Worm (Caenorhabditis elegans): ENCODE results near the gene npp-22.
A peak's percentile ranks its signal among the peaks of the same experiment; 100 is the strongest.

npp-22 gene

DNA sequence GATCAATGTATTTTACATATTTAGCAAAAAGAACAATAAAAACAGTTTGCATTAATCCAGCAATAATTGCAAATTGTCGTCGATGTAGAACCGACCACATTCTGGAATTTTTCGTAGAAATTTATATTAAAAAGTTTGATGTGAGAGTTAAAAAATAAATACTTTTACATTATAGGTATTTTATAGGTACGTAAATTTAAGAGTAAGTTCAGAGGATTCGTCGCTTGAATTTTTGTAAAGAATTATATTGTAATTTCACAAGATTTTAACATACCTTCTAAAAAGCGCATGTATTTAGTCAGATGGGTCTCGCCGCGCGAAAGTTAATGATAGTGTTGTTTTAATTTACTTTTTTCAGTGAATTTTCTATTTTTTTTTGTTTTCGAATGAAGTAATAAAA, 3.2 kb downstream of the npp-22 start, which contains the start of gene rhr-2:
Gene rhr-2, minus strand, starts transcription at position 101 of the 400 bp plus-strand sequence.
- TF ChIP-seq tra-4 (tag; optimal IDR thresholded peaks at IDR 0.05) (no peak), pes-1 (GFP tag; IDR thresholded peaks at IDR 0.05) (no peak), ceh-13 (GFP tag; optimal IDR thresholded peaks at IDR 0.05) (no peak), tbx-37 (GFP tag; conservative IDR thresholded peaks at IDR 0.05) (no peak), ama-1 (optimal IDR thresholded peaks at IDR 0.05) (no peak), F13C5.2 (tag; optimal IDR thresholded peaks at IDR 0.05) (no peak), hmbx-1 (tag; optimal IDR thresholded peaks at IDR 0.05) (no peak), aly-1 (tag; optimal IDR thresholded peaks at IDR 0.05) (no peak), tbx-11 (GFP tag; IDR thresholded peaks at IDR 0.05) (no peak), ceh-36 (tag; optimal IDR thresholded peaks at IDR 0.05) (no peak), hnd-1 (tag; optimal IDR thresholded peaks at IDR 0.05) (no peak)

DNA sequence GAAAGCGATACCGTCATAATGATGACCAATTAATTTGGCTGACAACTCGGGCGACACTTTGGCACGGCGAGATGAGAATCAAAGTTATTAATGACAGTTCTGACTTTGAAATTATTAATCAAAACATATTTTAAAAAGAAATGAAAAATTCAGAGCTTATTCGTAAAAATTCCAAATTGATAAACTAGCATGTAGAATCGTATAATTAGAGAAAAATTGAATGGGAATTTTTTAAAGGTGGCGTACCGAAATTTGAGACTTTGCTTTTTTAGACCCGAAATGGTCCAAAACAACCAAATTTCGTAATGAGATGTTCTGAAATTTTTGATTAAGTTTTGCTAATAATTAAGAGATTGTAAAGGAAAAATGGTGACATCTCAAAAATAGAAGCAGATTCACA, 7.3 kb downstream of the npp-22 start, which contains the start of gene daf-11:
Gene daf-11, minus strand, starts transcription at position 101 of the 400 bp plus-strand sequence.
- TF ChIP-seq hmg-4 (GFP tag; optimal IDR thresholded peaks at IDR 0.05) (no peak), flt-1 (GFP tag; IDR thresholded peaks at IDR 0.05) (no peak), hmbx-1 (tag; optimal IDR thresholded peaks at IDR 0.05) (no peak), sea-1 (GFP tag; conservative IDR thresholded peaks at IDR 0.05) (no peak), scrt-1 (GFP tag; IDR thresholded peaks at IDR 0.05) (no peak), tbx-11 (GFP tag; IDR thresholded peaks at IDR 0.05) (no peak), F13C5.2 (tag; optimal IDR thresholded peaks at IDR 0.05) (no peak)

DNA sequence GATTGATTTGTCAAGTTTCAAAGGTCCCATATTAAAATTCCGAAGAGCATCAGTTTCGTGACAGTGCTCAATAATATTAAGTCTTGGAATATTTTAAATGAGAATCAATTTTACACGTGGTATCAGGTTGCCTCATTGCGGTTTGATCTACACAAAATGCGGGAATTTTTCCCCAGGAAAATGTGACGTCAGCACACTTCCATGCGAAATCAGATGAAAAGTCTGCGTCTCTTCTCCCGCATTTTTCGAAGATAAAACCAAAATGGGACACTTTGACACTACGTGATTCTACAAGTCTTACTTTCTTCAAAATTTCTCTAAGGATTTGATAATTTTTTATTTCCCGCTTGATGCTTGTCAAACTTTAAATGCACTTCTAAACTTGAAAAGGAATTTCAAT, 10.4 kb downstream of the npp-22 start:
- TF ChIP-seq pes-1 (GFP tag; IDR thresholded peaks at IDR 0.05): no peak
- TF ChIP-seq B0310.2 (tag; optimal IDR thresholded peaks at IDR 0.05): no peak
- TF ChIP-seq tbx-11 (GFP tag; IDR thresholded peaks at IDR 0.05): no peak
- no peak for TF ChIP-seq scrt-1 (GFP tag; IDR thresholded peaks at IDR 0.05)
- TF ChIP-seq hmg-4 (GFP tag; optimal IDR thresholded peaks at IDR 0.05): no peak
- no peak for TF ChIP-seq ceh-13 (GFP tag; optimal IDR thresholded peaks at IDR 0.05)
- no peak for TF ChIP-seq F13C5.2 (tag; optimal IDR thresholded peaks at IDR 0.05)
- TF ChIP-seq ceh-36 (tag; optimal IDR thresholded peaks at IDR 0.05): no peak
- TF ChIP-seq hmbx-1 (tag; optimal IDR thresholded peaks at IDR 0.05): no peak
- no peak for TF ChIP-seq tbx-37 (GFP tag; conservative IDR thresholded peaks at IDR 0.05)
- no peak for TF ChIP-seq ets-7 (tag; optimal IDR thresholded peaks at IDR 0.05)
- no peak for TF ChIP-seq tra-4 (tag; optimal IDR thresholded peaks at IDR 0.05)
- TF ChIP-seq ama-1 (optimal IDR thresholded peaks at IDR 0.05): no peak

DNA sequence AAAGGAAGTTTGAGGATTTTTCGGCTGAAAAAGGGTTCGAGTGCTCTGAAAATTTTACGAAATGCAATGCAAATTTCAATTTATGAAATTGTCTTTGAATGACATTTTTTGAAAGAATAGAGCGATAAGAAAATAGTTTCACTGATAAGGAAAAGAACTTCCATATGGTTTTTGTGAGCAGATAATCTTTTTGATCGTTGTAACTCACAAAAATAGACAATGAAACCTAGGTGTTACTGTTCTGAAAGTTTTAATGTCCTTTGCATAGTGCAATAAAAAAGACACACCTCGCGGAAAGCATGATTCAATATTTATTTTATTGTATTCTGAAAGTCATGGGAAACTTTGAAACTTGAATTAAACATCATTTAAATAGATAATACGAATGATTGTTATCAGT, 16.3 kb downstream of the npp-22 start:
- no peak for TF ChIP-seq hmg-4 (GFP tag; optimal IDR thresholded peaks at IDR 0.05)
- TF ChIP-seq pes-1 (GFP tag; IDR thresholded peaks at IDR 0.05): no peak
- TF ChIP-seq scrt-1 (GFP tag; IDR thresholded peaks at IDR 0.05): no peak
- TF ChIP-seq tra-4 (tag; optimal IDR thresholded peaks at IDR 0.05): no peak
- TF ChIP-seq F13C5.2 (tag; optimal IDR thresholded peaks at IDR 0.05): no peak
- no peak for TF ChIP-seq hmbx-1 (tag; optimal IDR thresholded peaks at IDR 0.05)
- no peak for TF ChIP-seq ama-1 (optimal IDR thresholded peaks at IDR 0.05)
- TF ChIP-seq B0310.2 (tag; optimal IDR thresholded peaks at IDR 0.05): no peak
- TF ChIP-seq hnd-1 (tag; optimal IDR thresholded peaks at IDR 0.05): no peak
- no peak for TF ChIP-seq sea-1 (GFP tag; conservative IDR thresholded peaks at IDR 0.05)
- no peak for TF ChIP-seq ceh-36 (tag; optimal IDR thresholded peaks at IDR 0.05)
- no peak for TF ChIP-seq ets-7 (tag; optimal IDR thresholded peaks at IDR 0.05)
- no peak for TF ChIP-seq tbx-37 (GFP tag; conservative IDR thresholded peaks at IDR 0.05)
- no peak for TF ChIP-seq flt-1 (GFP tag; IDR thresholded peaks at IDR 0.05)

DNA sequence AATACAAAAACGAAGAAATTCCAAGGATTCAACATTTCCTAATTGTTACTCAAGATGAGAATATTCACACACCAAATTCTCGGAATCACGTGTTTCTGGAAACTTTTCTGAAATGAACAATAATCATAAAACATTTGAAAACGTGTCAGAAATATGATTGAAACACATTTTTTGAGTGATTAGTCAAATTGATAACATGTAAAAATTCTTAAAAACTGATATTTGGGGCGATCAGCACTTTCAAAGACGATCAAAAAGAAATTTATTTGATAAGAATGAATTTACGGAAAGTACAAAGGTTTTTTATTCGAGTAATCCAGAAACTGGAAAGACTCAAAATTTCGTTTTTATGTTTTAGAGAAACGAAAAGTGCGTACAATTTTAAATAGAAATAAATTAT, 17.5 kb downstream of the npp-22 start, which contains the start of gene tre-3:
Gene tre-3, minus strand, starts transcription at position 107 of the 400 bp plus-strand sequence.
- TF ChIP-seq F13C5.2 (tag; optimal IDR thresholded peaks at IDR 0.05): no peak
- TF ChIP-seq tbx-37 (GFP tag; conservative IDR thresholded peaks at IDR 0.05): no peak
- TF ChIP-seq hmg-4 (GFP tag; optimal IDR thresholded peaks at IDR 0.05): no peak
- no peak for TF ChIP-seq ceh-13 (GFP tag; optimal IDR thresholded peaks at IDR 0.05)
- TF ChIP-seq B0310.2 (tag; optimal IDR thresholded peaks at IDR 0.05): no peak
- no peak for TF ChIP-seq pes-1 (GFP tag; IDR thresholded peaks at IDR 0.05)
- TF ChIP-seq tra-4 (tag; optimal IDR thresholded peaks at IDR 0.05): no peak
- TF ChIP-seq hmbx-1 (tag; optimal IDR thresholded peaks at IDR 0.05): no peak

DNA sequence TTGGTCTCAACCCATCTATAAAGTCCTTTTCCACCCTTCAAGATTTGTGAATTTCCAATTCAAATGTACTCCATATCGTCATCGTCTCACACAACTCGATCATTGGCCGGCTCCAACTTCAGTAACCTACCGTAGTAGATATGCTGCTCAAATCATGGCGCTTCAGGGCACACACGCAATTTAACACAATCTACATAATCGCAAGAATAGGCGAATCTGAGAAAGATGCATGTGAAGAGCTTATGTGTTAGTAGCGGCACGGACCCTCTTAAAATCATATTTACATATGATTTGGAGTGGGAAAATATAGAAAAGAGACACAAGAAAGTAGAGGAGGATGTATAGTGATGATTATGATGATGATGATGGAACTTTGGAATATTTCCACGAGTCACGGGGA, 21.5 kb downstream of the npp-22 start:
- TF ChIP-seq aly-1 (tag; optimal IDR thresholded peaks at IDR 0.05): no peak
- no peak for TF ChIP-seq sea-1 (GFP tag; conservative IDR thresholded peaks at IDR 0.05)
- no peak for TF ChIP-seq hnd-1 (tag; optimal IDR thresholded peaks at IDR 0.05)

DNA sequence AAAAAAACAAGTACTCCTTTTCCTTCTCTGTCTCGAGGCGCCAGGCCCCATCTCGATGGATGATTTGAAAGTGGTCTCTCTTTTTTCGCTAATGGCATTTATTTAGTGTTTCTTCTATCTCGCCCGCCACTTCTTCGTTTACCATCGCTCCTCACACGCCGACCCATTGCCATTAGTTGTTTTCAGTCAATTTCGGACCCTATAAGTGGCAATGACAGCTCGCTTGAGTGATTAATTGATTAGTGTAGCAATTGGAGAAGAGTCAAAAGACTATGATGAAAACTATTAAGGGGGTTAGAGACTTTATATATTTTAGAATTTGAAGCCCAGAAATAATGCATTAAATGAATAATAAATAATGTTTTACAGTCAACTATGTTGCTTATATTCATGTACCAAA, 26.9 kb downstream of the npp-22 start:
- TF ChIP-seq hmbx-1 (tag; optimal IDR thresholded peaks at IDR 0.05) (no peak), hmg-4 (GFP tag; optimal IDR thresholded peaks at IDR 0.05) (no peak), flt-1 (GFP tag; IDR thresholded peaks at IDR 0.05) (no peak)

DNA sequence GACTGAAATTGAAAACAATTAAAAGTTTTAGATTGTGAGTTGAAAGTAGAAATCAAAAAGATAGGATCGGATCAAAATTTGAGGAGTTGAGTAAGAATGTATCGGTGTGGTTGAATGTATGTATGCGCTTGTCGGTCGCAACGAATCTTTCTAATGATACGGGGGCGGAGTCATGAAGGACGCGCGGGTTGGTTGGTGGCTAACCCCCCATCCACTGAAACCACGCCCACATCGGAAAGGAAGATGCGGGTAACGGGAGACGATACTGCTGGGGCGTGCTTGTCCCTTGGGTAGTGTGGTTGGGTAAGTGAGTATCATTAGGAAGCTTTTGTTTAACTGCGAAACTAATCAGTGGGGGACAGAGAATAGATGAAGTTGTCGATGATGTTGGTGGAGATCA, 27.9 kb downstream of the npp-22 start, which contains the start of gene ceh-32:
Gene ceh-32, minus strand, starts transcription at position 2 of the 400 bp plus-strand sequence.
- TF ChIP-seq F13C5.2 (tag; optimal IDR thresholded peaks at IDR 0.05) (peak; percentile 1), ceh-13 (GFP tag; optimal IDR thresholded peaks at IDR 0.05) (no peak)

DNA sequence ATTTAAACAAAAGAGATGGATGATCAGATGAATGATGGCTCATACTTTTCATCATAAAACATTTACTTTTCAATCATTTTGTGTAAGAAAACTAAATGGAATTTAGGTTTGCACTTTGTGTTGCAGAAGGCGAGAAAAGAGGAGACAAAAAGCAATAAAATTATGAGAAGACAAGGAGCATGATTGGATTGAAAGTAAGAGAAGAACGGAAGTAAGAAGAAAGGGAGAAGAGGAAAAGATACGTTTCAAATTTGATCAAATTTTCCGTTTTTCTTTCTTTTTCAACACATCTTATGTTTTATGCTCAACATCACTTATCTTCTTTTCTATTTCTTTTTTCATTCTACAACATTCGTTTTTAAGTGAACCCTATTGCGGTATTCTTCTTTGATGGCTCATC, 28.6 kb downstream of the npp-22 start:
- no peak for TF ChIP-seq flt-1 (GFP tag; IDR thresholded peaks at IDR 0.05)
- TF ChIP-seq pes-1 (GFP tag; IDR thresholded peaks at IDR 0.05): no peak
- no peak for TF ChIP-seq tbx-37 (GFP tag; conservative IDR thresholded peaks at IDR 0.05)
- no peak for TF ChIP-seq sea-1 (GFP tag; conservative IDR thresholded peaks at IDR 0.05)
- TF ChIP-seq ceh-13 (GFP tag; optimal IDR thresholded peaks at IDR 0.05): no peak
- no peak for TF ChIP-seq ceh-36 (tag; optimal IDR thresholded peaks at IDR 0.05)
- TF ChIP-seq hnd-1 (tag; optimal IDR thresholded peaks at IDR 0.05): no peak
- no peak for TF ChIP-seq hmg-4 (GFP tag; optimal IDR thresholded peaks at IDR 0.05)
- TF ChIP-seq F13C5.2 (tag; optimal IDR thresholded peaks at IDR 0.05): no peak
- TF ChIP-seq ama-1 (optimal IDR thresholded peaks at IDR 0.05): no peak
- TF ChIP-seq ets-7 (tag; optimal IDR thresholded peaks at IDR 0.05): no peak
- TF ChIP-seq aly-1 (tag; optimal IDR thresholded peaks at IDR 0.05): no peak
- TF ChIP-seq tbx-11 (GFP tag; IDR thresholded peaks at IDR 0.05): no peak
- TF ChIP-seq B0310.2 (tag; optimal IDR thresholded peaks at IDR 0.05): no peak
- no peak for TF ChIP-seq tra-4 (tag; optimal IDR thresholded peaks at IDR 0.05)
- no peak for TF ChIP-seq hmbx-1 (tag; optimal IDR thresholded peaks at IDR 0.05)
- no peak for TF ChIP-seq scrt-1 (GFP tag; IDR thresholded peaks at IDR 0.05)

Measured in whole organism, early embryonic.